Worm (Caenorhabditis elegans) whole organism, midembryonic: ENCODE measurements around the gene C17C3.6.

Experiments
- T22C8.4 ChIP-seq: fragments of 200-800 bp; sonication (Bioruptor generic); IDR thresholded peaks from 2 replicates; pipeline ENCODE4 v1.3.6; 2022; ENCODE audit warnings: missing genetic modification characterization, missing compliant biosample characterization
- cog-1 ChIP-seq: sonication (generic microtip); optimal IDR thresholded peaks from 2 replicates; lab custom pipeline; 2016; ENCODE audit warnings: missing genetic modification characterization, missing compliant biosample characterization
- flt-1 ChIP-seq: fragments of 200-800 bp; sonication (Bioruptor generic); IDR thresholded peaks from 2 replicates; pipeline ENCODE4 v1.3.6; 2022; ENCODE audit warnings: missing genetic modification characterization, missing compliant biosample characterization
- klf-2 ChIP-seq: fragments of 200-800 bp; sonication (Bioruptor generic); conservative IDR thresholded peaks from 2 replicates; pipeline ENCODE4 v1.3.6; 2022; ENCODE audit warnings: missing genetic modification reagents, missing genetic modification characterization, missing compliant biosample characterization
- med-1 ChIP-seq: sonication (generic microtip); optimal IDR thresholded peaks from 2 replicates; lab custom pipeline; 2017; ENCODE audit warnings: missing genetic modification characterization, mild to moderate bottlenecking, missing compliant biosample characterization, antibody characterized with exemption, missing genetic modification reagents; ENCODE audit not compliant: insufficient read depth
- ref-1 ChIP-seq: fragments of 200-800 bp; sonication (Bioruptor generic); conservative IDR thresholded peaks from 2 replicates; pipeline ENCODE4 v1.3.6; 2022; ENCODE audit warnings: missing genetic modification reagents, missing genetic modification characterization, missing compliant biosample characterization
- tab-1 ChIP-seq: fragments of 200-800 bp; sonication (Bioruptor generic); IDR thresholded peaks from 2 replicates; pipeline ENCODE4 v1.3.6; 2022; ENCODE audit warnings: missing genetic modification characterization, missing compliant biosample characterization
- ztf-23 ChIP-seq: fragments of 200-800 bp; sonication (Bioruptor generic); IDR thresholded peaks from 2 replicates; pipeline ENCODE4 v1.3.6; 2022; ENCODE audit warnings: missing genetic modification reagents, missing genetic modification characterization, missing compliant biosample characterization
- ztf-29 ChIP-seq: fragments of 200-800 bp; sonication (Bioruptor generic); IDR thresholded peaks from 2 replicates; pipeline ENCODE4 v1.3.6; 2022; ENCODE audit warnings: missing genetic modification reagents, missing genetic modification characterization, missing compliant biosample characterization

C17C3.6 gene

DNA sequence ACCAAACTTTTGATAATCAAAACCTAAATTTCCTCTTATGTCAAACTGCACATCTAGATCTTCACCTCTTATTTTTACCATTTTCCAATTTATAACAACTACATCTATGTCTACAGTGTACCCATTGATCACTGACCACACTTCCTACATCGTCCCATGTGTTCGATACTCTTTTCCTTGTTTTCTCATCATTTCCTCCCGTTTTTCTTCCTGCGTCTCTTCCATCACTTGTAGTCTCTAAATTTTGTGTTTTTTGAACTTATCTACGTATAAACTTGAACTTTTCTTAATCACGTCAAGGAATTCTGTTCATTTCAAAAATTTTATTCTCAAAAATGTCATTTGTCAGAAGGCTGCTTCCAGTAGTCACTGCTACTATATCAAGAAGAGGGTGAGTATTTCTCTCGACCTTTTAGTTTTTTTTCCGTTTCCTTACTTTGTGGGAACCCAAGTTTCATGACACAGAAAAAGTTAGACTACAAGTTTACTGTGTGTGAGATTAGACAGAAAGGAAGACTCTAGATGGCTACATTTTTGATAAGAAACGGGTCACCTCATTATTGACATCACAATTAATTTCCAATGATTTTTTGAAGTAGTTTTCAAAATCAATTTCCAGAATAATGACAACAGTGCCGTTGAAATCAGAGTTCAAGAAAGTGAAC, 22.4 kb downstream of the C17C3.6 start:
- TF ChIP-seq ref-1 (GFP tag; lab: Robert Waterston, UW), result no peak
- TF ChIP-seq ztf-23 (GFP tag; lab: Robert Waterston, UW), result no peak
- TF ChIP-seq flt-1 (GFP tag; lab: Robert Waterston, UW), result no peak
- TF ChIP-seq cog-1, result no peak
- TF ChIP-seq T22C8.4 (GFP tag; lab: Robert Waterston, UW), result no peak
- no peak for TF ChIP-seq ztf-29 (GFP tag; lab: Robert Waterston, UW)
- no peak for TF ChIP-seq tab-1
- no peak for TF ChIP-seq klf-2
- no peak for TF ChIP-seq med-1 (GFP tag; lab: Kevin White, UChicago)

DNA sequence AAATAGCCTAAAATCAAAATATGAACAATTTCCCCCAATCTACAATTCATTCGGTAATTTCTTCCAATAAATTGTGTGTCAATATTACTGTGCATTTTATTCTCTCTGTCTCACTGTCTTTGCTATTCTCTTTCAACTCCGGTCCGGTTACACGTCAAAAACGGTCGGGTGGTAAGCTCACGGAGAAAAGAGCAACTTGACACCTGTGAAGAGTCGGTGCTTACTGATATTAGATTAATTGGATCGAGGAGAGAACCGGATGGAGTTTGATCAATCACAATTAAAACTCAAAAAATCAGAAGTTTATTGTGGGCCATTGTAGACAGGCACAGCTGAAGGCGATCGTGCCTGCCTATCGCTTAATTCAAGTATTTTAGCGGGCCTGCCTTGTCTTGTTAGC, 25.1 kb downstream of the C17C3.6 start:
- TF ChIP-seq T22C8.4 (GFP tag; lab: Robert Waterston, UW) (no peak), klf-2 (no peak), ztf-23 (GFP tag; lab: Robert Waterston, UW) (no peak), ztf-29 (GFP tag; lab: Robert Waterston, UW) (no peak), flt-1 (GFP tag; lab: Robert Waterston, UW) (no peak), cog-1 (no peak), tab-1 (no peak), ref-1 (GFP tag; lab: Robert Waterston, UW) (no peak), med-1 (GFP tag; lab: Kevin White, UChicago) (no peak)

DNA sequence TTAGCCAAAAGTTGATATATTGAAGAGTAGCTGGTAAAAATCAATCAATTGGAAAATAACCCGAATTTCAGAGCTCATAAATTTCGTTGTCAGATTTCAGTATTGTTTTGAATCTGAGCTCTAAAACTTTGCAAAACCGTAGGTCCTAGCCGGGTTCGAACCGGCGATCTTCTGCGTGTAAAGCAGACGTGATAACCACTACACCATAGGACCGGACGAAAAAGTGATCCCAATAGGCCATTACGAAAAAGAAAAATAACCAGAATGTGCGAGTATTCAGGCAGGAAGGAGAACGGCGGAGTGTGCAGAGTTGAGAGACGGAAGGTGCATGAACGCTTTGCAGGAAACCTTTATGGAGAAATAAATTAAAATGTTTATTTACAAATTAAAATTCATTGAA, 27.2 kb downstream of the C17C3.6 start:
- TF ChIP-seq ref-1 (GFP tag; lab: Robert Waterston, UW), result no peak
- TF ChIP-seq ztf-29 (GFP tag; lab: Robert Waterston, UW), result no peak
- no peak for TF ChIP-seq med-1 (GFP tag; lab: Kevin White, UChicago)
- peak; percentile 49; the same call in 1 of the 2 replicates for TF ChIP-seq T22C8.4 (GFP tag; lab: Robert Waterston, UW)
- peak; percentile 87 for TF ChIP-seq flt-1 (GFP tag; lab: Robert Waterston, UW)
- no peak for TF ChIP-seq cog-1
- TF ChIP-seq tab-1, result peak; percentile 78
- peak; percentile 73 for TF ChIP-seq ztf-23 (GFP tag; lab: Robert Waterston, UW)
- TF ChIP-seq klf-2, result 0 out of 2 replicates have a peak, but pooled peaks have one; percentile 22

DNA sequence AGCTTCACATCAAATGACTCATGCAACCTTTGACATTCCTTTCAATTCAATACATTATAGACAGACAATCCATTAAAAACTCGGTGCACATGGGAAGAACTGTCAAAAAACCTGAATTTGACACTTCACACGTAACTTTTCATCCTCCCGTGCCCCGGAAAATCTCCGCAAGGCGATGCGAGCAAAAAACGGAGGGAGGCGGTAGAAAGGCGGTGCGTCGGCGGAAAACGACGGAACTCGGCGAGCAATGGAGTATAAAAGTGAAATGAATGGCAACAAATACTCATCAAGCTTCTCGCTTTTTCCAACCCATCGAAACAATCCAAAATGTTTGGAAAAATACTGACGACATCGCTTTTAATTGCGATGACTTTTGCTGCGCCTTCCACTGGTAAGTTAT, 28.2 kb downstream of the C17C3.6 start, which contains the start of gene T25E4.1:
TSS of gene T25E4.1 (plus strand) at position 301 of the 400 bp plus-strand sequence.
- TF ChIP-seq flt-1 (GFP tag; lab: Robert Waterston, UW), result no peak
- no peak for TF ChIP-seq med-1 (GFP tag; lab: Kevin White, UChicago)
- no peak for TF ChIP-seq klf-2
- TF ChIP-seq T22C8.4 (GFP tag; lab: Robert Waterston, UW), result no peak
- no peak for TF ChIP-seq tab-1
- no peak for TF ChIP-seq cog-1
- TF ChIP-seq ref-1 (GFP tag; lab: Robert Waterston, UW), result no peak
- no peak for TF ChIP-seq ztf-23 (GFP tag; lab: Robert Waterston, UW)
- TF ChIP-seq ztf-29 (GFP tag; lab: Robert Waterston, UW), result no peak

DNA sequence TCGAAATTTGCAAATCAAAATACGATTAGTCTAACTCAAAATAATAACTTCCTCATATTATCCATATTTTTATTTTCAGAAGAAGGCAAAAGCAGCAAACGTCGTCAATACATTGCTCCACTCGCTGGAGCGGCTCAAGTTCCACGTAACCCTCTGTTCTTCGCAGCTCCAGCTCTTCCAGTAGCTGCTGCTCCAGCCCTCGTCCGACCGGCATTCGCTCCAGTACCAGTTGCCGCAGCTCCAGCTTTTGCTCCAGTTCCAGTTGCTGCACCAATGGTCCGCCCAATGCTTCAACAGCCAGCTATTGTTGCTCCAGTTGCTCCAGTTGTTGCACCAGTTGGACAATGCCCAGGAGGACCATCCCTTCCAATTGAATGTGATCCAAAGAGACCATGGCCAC, 28.9 kb downstream of the C17C3.6 start:
- TF ChIP-seq med-1 (GFP tag; lab: Kevin White, UChicago) (no peak), ztf-29 (GFP tag; lab: Robert Waterston, UW) (no peak)

DNA sequence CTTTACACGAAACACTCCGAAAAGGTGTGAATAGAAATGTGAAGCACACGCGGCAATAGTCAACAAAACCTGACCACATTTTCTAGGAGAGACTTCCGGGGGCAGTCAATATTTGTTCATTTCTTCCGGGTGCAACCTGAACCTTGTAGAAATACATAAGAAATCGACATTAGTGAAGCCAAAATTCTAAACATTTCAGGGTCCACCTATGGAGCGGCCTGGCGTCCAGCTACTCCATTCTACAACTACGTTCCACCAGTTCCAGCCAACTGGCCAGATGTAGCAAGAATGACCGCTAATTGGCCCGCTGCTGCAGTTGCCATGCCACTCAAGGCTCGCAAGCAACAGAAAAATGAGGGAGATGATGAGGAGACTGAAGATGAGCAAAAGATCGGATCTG, 29.4 kb downstream of the C17C3.6 start:
- no peak for TF ChIP-seq tab-1

DNA sequence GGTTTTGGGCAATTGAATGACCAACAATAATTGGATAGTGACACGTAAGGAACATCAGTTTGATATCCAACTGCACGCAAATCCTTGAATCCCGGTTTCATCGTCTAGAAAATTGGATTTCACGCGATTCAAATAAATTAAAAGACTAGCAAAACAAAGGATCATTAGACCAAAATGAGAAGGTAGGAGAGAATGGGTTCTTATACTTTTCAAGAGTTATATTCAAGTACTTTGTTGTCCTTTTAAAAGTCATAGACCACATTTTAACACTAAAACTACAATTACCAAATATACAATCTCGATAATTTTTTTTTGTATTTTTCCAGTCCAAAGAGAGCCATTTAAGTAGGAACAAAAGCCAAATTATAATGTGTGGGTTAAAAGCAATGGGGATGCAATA, 32.5 kb downstream of the C17C3.6 start, which contains the start of gene T25E4.2:
TSS of gene T25E4.2 (minus strand) at position 101 of the 400 bp plus-strand sequence.
- TF ChIP-seq tab-1 (no peak), ref-1 (GFP tag; lab: Robert Waterston, UW) (no peak), cog-1 (no peak), ztf-23 (GFP tag; lab: Robert Waterston, UW) (no peak), ztf-29 (GFP tag; lab: Robert Waterston, UW) (no peak), T22C8.4 (GFP tag; lab: Robert Waterston, UW) (no peak), klf-2 (no peak), flt-1 (GFP tag; lab: Robert Waterston, UW) (no peak), med-1 (GFP tag; lab: Kevin White, UChicago) (no peak)

DNA sequence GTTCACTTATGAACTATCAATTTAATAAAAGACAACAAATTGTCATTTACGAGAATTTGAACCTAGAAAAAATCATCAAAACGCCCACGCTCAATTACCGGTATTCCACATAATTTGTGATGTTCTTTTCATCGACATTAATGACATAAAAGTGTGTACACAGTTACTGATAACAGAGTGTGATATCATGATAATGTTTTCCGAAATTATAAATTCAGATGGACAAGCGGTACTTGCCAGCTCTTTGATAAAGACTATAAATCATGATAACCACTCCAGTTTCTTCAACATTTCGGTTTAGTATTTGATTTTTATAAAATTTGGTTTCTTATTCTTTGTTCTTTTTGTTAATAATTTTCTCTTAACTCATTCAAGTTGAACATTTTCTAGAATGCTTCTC, 35.9 kb downstream of the C17C3.6 start, which contains the start of gene lys-8:
TSS of gene lys-8 (plus strand) at position 391 of the 400 bp plus-strand sequence.
- TF ChIP-seq T22C8.4 (GFP tag; lab: Robert Waterston, UW) (no peak), med-1 (GFP tag; lab: Kevin White, UChicago) (no peak), flt-1 (GFP tag; lab: Robert Waterston, UW) (no peak), ztf-23 (GFP tag; lab: Robert Waterston, UW) (no peak), klf-2 (no peak), ztf-29 (GFP tag; lab: Robert Waterston, UW) (no peak), cog-1 (no peak), ref-1 (GFP tag; lab: Robert Waterston, UW) (no peak), tab-1 (no peak)

DNA sequence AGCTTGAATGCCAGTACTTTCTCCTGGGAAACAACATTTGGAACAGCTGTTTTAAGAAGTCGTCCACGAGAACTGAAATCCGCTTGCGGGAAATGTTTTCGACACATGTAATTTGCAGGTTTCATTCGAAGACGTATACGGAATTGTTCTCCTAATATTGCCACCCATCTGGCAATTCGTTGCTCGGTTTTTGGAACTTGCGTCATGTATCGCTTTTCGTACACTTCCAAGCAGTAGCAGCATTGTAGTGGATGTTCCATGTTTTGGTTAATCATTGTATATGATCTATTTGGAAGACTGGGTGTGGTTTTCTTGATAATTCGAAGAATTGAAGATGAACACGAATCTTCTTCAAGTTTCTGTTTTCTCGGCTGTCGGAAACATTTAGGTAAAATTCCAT, 37.9 kb downstream of the C17C3.6 start:
- no peak for TF ChIP-seq tab-1
- no peak for TF ChIP-seq flt-1 (GFP tag; lab: Robert Waterston, UW)
- TF ChIP-seq ref-1 (GFP tag; lab: Robert Waterston, UW), result no peak
- TF ChIP-seq T22C8.4 (GFP tag; lab: Robert Waterston, UW), result no peak
- TF ChIP-seq ztf-29 (GFP tag; lab: Robert Waterston, UW), result no peak
- no peak for TF ChIP-seq klf-2
- no peak for TF ChIP-seq ztf-23 (GFP tag; lab: Robert Waterston, UW)
- TF ChIP-seq cog-1, result no peak
- TF ChIP-seq med-1 (GFP tag; lab: Kevin White, UChicago), result no peak

DNA sequence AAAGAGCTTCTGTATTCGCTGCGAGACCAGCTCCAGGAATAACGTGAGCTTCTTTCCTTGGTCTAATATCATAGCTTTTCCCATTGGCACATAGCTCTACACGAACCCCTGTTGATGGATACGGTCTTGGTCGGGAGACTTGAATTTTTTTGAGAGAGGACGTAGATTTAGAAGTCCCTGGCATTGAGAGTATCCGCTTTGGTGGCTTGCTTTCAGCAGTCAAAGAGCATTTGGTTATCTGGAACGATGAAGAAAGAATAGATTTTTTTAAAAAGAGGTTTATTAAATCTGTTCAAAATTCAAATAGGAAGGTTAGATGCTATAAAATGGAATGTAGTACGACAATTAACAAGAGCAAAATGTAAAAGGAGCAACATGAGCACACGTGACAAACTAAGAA, 39.8 kb downstream of the C17C3.6 start, which contains the start of gene C17G10.13:
TSS of gene C17G10.13 (minus strand) at position 101 of the 400 bp plus-strand sequence.
- TF ChIP-seq med-1 (GFP tag; lab: Kevin White, UChicago), result no peak
- no peak for TF ChIP-seq klf-2
- TF ChIP-seq ztf-29 (GFP tag; lab: Robert Waterston, UW), result no peak
- no peak for TF ChIP-seq tab-1
- no peak for TF ChIP-seq cog-1
- no peak for TF ChIP-seq T22C8.4 (GFP tag; lab: Robert Waterston, UW)
- TF ChIP-seq flt-1 (GFP tag; lab: Robert Waterston, UW), result no peak
